Fruit fly (Drosophila melanogaster): ENCODE results near the gene CG15219.
A peak's percentile ranks its signal among the peaks of the same experiment; 100 is the strongest.

Gene CG15219

DNA sequence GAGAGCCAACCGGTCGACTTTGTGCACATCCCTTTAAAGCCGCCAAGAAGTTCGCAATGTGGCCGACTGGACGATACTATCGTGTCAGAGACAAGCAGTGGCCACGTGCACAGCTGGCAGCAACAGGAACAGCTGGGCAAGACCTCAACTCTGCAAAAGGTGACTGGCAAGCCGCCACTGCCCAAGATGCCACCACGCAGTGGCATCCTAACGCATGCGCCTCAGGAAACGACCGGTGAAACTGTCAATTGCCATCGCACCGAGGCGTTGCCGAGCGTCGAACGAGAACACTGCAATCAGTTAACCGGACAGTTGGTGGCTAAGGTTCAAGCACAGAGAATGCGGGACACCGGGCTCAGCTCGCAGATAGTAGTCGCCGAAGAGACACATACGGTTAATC is 40.9 kb upstream of the CG15219 start:
- TF ChIP-seq CG8924 (tag; optimal IDR thresholded peaks at IDR 0.05) = no peak
- no peak for TF ChIP-seq fd102C (GFP tag; optimal IDR thresholded peaks at IDR 0.05)
- no peak for TF ChIP-seq sim (GFP tag; IDR thresholded peaks at IDR 0.05)
- no peak for TF ChIP-seq Ets65A (GFP tag)
- TF ChIP-seq tup (GFP tag; optimal IDR thresholded peaks at IDR 0.05) = no peak
- TF ChIP-seq Hmr (GFP tag; optimal IDR thresholded peaks at IDR 0.05) = peak; percentile 16
- TF ChIP-seq Myb (GFP tag; optimal IDR thresholded peaks at IDR 0.05) = no peak
- no peak for TF ChIP-seq CG18619 (GFP tag; optimal IDR thresholded peaks at IDR 0.05)
- no peak for TF ChIP-seq tna (GFP tag; IDR thresholded peaks at IDR 0.05; ENCODE audit: partially characterized antibody)
- peak; percentile 70 for TF ChIP-seq nerfin-1 (tag; optimal IDR thresholded peaks at IDR 0.05)
- TF ChIP-seq psq (GFP tag; optimal IDR thresholded peaks at IDR 0.05) = no peak
- TF ChIP-seq al (GFP tag; IDR thresholded peaks at IDR 0.05) = no peak
- peak; percentile 26; the same call in 1 of the 2 replicates for TF ChIP-seq bbx (GFP tag; IDR thresholded peaks at IDR 0.05; ENCODE audit: partially characterized antibody)
- no peak for TF ChIP-seq Neu2 (GFP tag; optimal IDR thresholded peaks at IDR 0.05; ENCODE audit: borderline replicate concordance)
- TF ChIP-seq CG2712 (tag; optimal IDR thresholded peaks at IDR 0.05) = no peak
- no peak for TF ChIP-seq Eip74EF (GFP tag; optimal IDR thresholded peaks at IDR 0.05)
- no peak for TF ChIP-seq CG18599 (GFP tag; optimal IDR thresholded peaks at IDR 0.05)
- TF ChIP-seq knrl (GFP tag; IDR thresholded peaks at IDR 0.05; ENCODE audit: partially characterized antibody) = peak; percentile 33; the same call in 1 of the 3 replicates
- no peak for TF ChIP-seq tll (GFP tag; optimal IDR thresholded peaks at IDR 0.05)
- no peak for TF ChIP-seq ro (GFP tag; IDR thresholded peaks at IDR 0.05)
- 0 out of 2 replicates have a peak, but pooled peaks have one; percentile 27 for TF ChIP-seq hbn (GFP tag; IDR thresholded peaks at IDR 0.05; ENCODE audit: partially characterized antibody)
- TF ChIP-seq Scr (GFP tag; IDR thresholded peaks at IDR 0.05; ENCODE audit: partially characterized antibody) = peak; percentile 57
- TF ChIP-seq YL-1 (GFP tag; optimal IDR thresholded peaks at IDR 0.05) = no peak
- no peak for TF ChIP-seq pb (GFP tag; optimal IDR thresholded peaks at IDR 0.05)
- TF ChIP-seq CG14710 (tag; optimal IDR thresholded peaks at IDR 0.05) = no peak
- no peak; the same call in 2 of the 3 replicates for TF ChIP-seq hb (GFP tag; IDR thresholded peaks at IDR 0.05; ENCODE audit: partially characterized antibody)
- TF ChIP-seq CG15269 (tag; optimal IDR thresholded peaks at IDR 0.05) = no peak
- TF ChIP-seq CG12155 (GFP tag; optimal IDR thresholded peaks at IDR 0.05) = no peak
- no peak for TF ChIP-seq eve (GFP tag; optimal IDR thresholded peaks at IDR 0.05)
- TF ChIP-seq da (GFP tag; optimal IDR thresholded peaks at IDR 0.05) = no peak
- no peak for TF ChIP-seq Abd-B (GFP tag; optimal IDR thresholded peaks at IDR 0.05)
- TF ChIP-seq trh (GFP tag; optimal IDR thresholded peaks at IDR 0.05) = no peak
- no peak for TF ChIP-seq Doc2 (GFP tag; IDR thresholded peaks at IDR 0.05)
- TF ChIP-seq H15 (GFP tag; IDR thresholded peaks at IDR 0.05) = 0 out of 3 replicates have a peak, but pooled peaks have one; percentile 8
- TF ChIP-seq Dbx (GFP tag; IDR thresholded peaks at IDR 0.05) = no peak
- no peak for TF ChIP-seq B-H1 (GFP tag; IDR thresholded peaks at IDR 0.05)
- TF ChIP-seq crp (GFP tag; optimal IDR thresholded peaks at IDR 0.05) = peak in 1 of 2 experiments; percentile 80
- no peak for TF ChIP-seq dmrt99B (tag; optimal IDR thresholded peaks at IDR 0.05)
- no peak for TF ChIP-seq CG10366 (GFP tag; IDR thresholded peaks at IDR 0.05)
- no peak for TF ChIP-seq CG4404 (GFP tag; IDR thresholded peaks at IDR 0.05)
- no peak for TF ChIP-seq jigr1 (GFP tag; IDR thresholded peaks at IDR 0.05)
- no peak for TF ChIP-seq CG2120 (GFP tag; optimal IDR thresholded peaks at IDR 0.05)
- TF ChIP-seq ewg (GFP tag; optimal IDR thresholded peaks at IDR 0.05) = peak; percentile 98
- TF ChIP-seq twi (tag; optimal IDR thresholded peaks at IDR 0.05) = no peak
- no peak for TF ChIP-seq CG9727 (GFP tag; optimal IDR thresholded peaks at IDR 0.05)
- TF ChIP-seq oc (tag; optimal IDR thresholded peaks at IDR 0.05) = no peak
- no peak for TF ChIP-seq CG33557 (GFP tag; optimal IDR thresholded peaks at IDR 0.05)
- no peak for TF ChIP-seq CG4730 (GFP tag; IDR thresholded peaks at IDR 0.05)
- no peak for TF ChIP-seq zf30C (GFP tag; optimal IDR thresholded peaks at IDR 0.05)
- no peak for TF ChIP-seq nau (GFP tag; optimal IDR thresholded peaks at IDR 0.05)
